Fruit fly (Drosophila melanogaster) whole organism, wandering third instar larva: ENCODE results near the gene SppL.

Experiments
- Abd-B ChIP-seq: fragments of >200 bp; optimal IDR thresholded peaks from 2 replicates; lab custom pipeline; 2017; ENCODE audit warnings: missing biosample characterization, missing genetic modification characterization
- CG9705 ChIP-seq: fragments of 200-800 bp; sonication (Bioruptor generic); optimal IDR thresholded peaks from 2 replicates; lab custom pipeline; 2018; ENCODE audit warnings: missing biosample characterization, mild to moderate bottlenecking, missing genetic modification characterization
- Dfd ChIP-seq: fragments of >200 bp; optimal IDR thresholded peaks from 2 replicates; lab custom pipeline; 2017; ENCODE audit warnings: missing biosample characterization, missing genetic modification characterization
- Dif ChIP-seq: fragments of 200-275, 200-300 bp; sonication (Bioruptor generic); optimal IDR thresholded peaks from 2 replicates; lab custom pipeline; 2018; ENCODE audit warnings: missing biosample characterization, missing genetic modification characterization; ENCODE audit not compliant: partially characterized antibody
- HLH106 ChIP-seq: fragments of 200-800 bp; optimal IDR thresholded peaks from 3 replicates; lab custom pipeline; 2019; ENCODE audit warnings: missing biosample characterization, mild to moderate bottlenecking, missing genetic modification characterization, moderate library complexity
- Hnf4 ChIP-seq: fragments of 200-800 bp; sonication (Bioruptor generic); optimal IDR thresholded peaks from 2 replicates; lab custom pipeline; 2016; ENCODE audit warnings: missing biosample characterization, mild to moderate bottlenecking, missing genetic modification characterization
- Hr78 ChIP-seq: fragments of >200 bp; optimal IDR thresholded peaks from 2 replicates; lab custom pipeline; 2017; ENCODE audit warnings: missing biosample characterization, missing genetic modification characterization
- Hr83 ChIP-seq: fragments of 200-300 bp; sonication (Bioruptor generic); optimal IDR thresholded peaks from 2 replicates; lab custom pipeline; 2016; ENCODE audit warnings: missing biosample characterization, mild to moderate bottlenecking, missing genetic modification characterization, moderate library complexity; ENCODE audit not compliant: poor library complexity, severe bottlenecking
- Mio ChIP-seq: sonication (Bioruptor generic); optimal IDR thresholded peaks from 2 replicates; lab custom pipeline; 2016; ENCODE audit warnings: missing biosample characterization, missing genetic modification characterization
- Myc ChIP-seq: fragments of >200 bp; optimal IDR thresholded peaks from 2 replicates; lab custom pipeline; 2017
- N ChIP-seq: fragments of >200 bp; optimal IDR thresholded peaks from 2 replicates; lab custom pipeline; 2018; ENCODE audit warnings: missing biosample characterization, missing external identifiers, missing genetic modification characterization
- OdsH ChIP-seq: fragments of 200-800 bp; sonication (Bioruptor generic); optimal IDR thresholded peaks from 2 replicates; lab custom pipeline; 2016; ENCODE audit warnings: missing biosample characterization, mild to moderate bottlenecking, missing genetic modification characterization
- Rel ChIP-seq, 2 experiments: fragments of 200-800 bp; sonication (Bioruptor generic) in 1 of 2; optimal IDR thresholded peaks; 2 replicates in 1 of 2; 3 replicates in 1 of 2; lab custom pipeline; 2016 to 2019; ENCODE audit warnings: mild to moderate bottlenecking in 2 of 2, missing biosample characterization in 2 of 2, missing genetic modification characterization in 2 of 2, moderate library complexity in 1 of 2
- Sp1 ChIP-seq: fragments of 200-800 bp; sonication (Bioruptor generic); optimal IDR thresholded peaks from 3 replicates; lab custom pipeline; 2019; ENCODE audit warnings: missing biosample characterization, mild to moderate bottlenecking, missing genetic modification characterization, moderate library complexity
- Vsx2 ChIP-seq: fragments of 200-300, 225-300 bp; sonication (Bioruptor generic); optimal IDR thresholded peaks from 2 replicates; lab custom pipeline; 2018; ENCODE audit warnings: missing biosample characterization, missing genetic modification characterization; ENCODE audit not compliant: partially characterized antibody
- br ChIP-seq: fragments of 200-800 bp; sonication (Bioruptor generic); optimal IDR thresholded peaks from 2 replicates; lab custom pipeline; 2016; ENCODE audit warnings: missing biosample characterization, missing genetic modification characterization
- brk ChIP-seq: fragments of 200-800 bp; sonication (Bioruptor generic); optimal IDR thresholded peaks from 2 replicates; lab custom pipeline; 2016; ENCODE audit warnings: missing biosample characterization, mild to moderate bottlenecking, missing genetic modification characterization
- dl ChIP-seq, 2 experiments: fragments of 175-275, 200-275 bp in 1 of 2; fragments of 200-275 bp in 1 of 2; sonication (Bioruptor generic); optimal IDR thresholded peaks; lab custom pipeline; 2018; ENCODE audit warnings: mild to moderate bottlenecking in 2 of 2, missing biosample characterization in 2 of 2, missing genetic modification characterization in 2 of 2, moderate library complexity in 2 of 2; ENCODE audit not compliant: partially characterized antibody in 2 of 2, insufficient read depth in 1 of 2
- dmrt93B ChIP-seq: fragments of 200-800 bp; sonication (Bioruptor generic); optimal IDR thresholded peaks from 2 replicates; lab custom pipeline; 2018; ENCODE audit warnings: missing biosample characterization, mild to moderate bottlenecking, missing genetic modification characterization
- dsf ChIP-seq: sonication (Bioruptor generic); optimal IDR thresholded peaks from 2 replicates; lab custom pipeline; 2016; ENCODE audit warnings: missing biosample characterization, missing genetic modification characterization, borderline replicate concordance
- ey ChIP-seq: fragments of 200-800 bp; sonication (Bioruptor generic); optimal IDR thresholded peaks from 2 replicates; lab custom pipeline; 2016; ENCODE audit warnings: missing biosample characterization, missing genetic modification characterization
- foxo ChIP-seq, 2 experiments: fragments of 200-800 bp; sonication (Bioruptor generic); optimal IDR thresholded peaks; 2 replicates in 1 of 2; 3 replicates in 1 of 2; lab custom pipeline; 2016 to 2017; ENCODE audit warnings: missing biosample characterization in 2 of 2, missing genetic modification characterization in 2 of 2
- fru ChIP-seq: fragments of 200-800 bp; sonication (Bioruptor generic); optimal IDR thresholded peaks from 3 replicates; lab custom pipeline; 2016; ENCODE audit warnings: missing biosample characterization, mild to moderate bottlenecking, missing genetic modification characterization
- h ChIP-seq: fragments of 200-800 bp; sonication (Bioruptor generic); optimal IDR thresholded peaks from 3 replicates; lab custom pipeline; 2016; ENCODE audit warnings: missing biosample characterization, mild to moderate bottlenecking, missing genetic modification characterization
- jim ChIP-seq: fragments of 175-275, 200-325 bp; sonication (Bioruptor generic); optimal IDR thresholded peaks from 2 replicates; lab custom pipeline; 2016; ENCODE audit warnings: missing biosample characterization, mild to moderate bottlenecking, missing genetic modification characterization
- lola ChIP-seq: fragments of >200 bp; optimal IDR thresholded peaks from 2 replicates; lab custom pipeline; 2017; ENCODE audit warnings: missing biosample characterization, missing genetic modification characterization
- pan ChIP-seq: fragments of >200 bp; optimal IDR thresholded peaks from 2 replicates; lab custom pipeline; 2017
- psq ChIP-seq: fragments of 200-800 bp; sonication (Bioruptor generic); optimal IDR thresholded peaks from 3 replicates; lab custom pipeline; 2017; ENCODE audit warnings: missing biosample characterization, mild to moderate bottlenecking, missing genetic modification characterization, moderate library complexity
- rgr ChIP-seq: fragments of 200-800 bp; sonication (Bioruptor generic); optimal IDR thresholded peaks from 3 replicates; lab custom pipeline; 2016; ENCODE audit warnings: missing biosample characterization, mild to moderate bottlenecking, missing genetic modification characterization
- sv ChIP-seq: fragments of 200-800 bp; sonication (Bioruptor generic); optimal IDR thresholded peaks from 3 replicates; lab custom pipeline; 2016; ENCODE audit warnings: missing biosample characterization, missing genetic modification characterization
- tai ChIP-seq: sonication (Bioruptor generic); optimal IDR thresholded peaks from 2 replicates; lab custom pipeline; 2016; ENCODE audit warnings: missing biosample characterization, missing genetic modification characterization
- woc ChIP-seq: sonication (Bioruptor generic); optimal IDR thresholded peaks from 2 replicates; lab custom pipeline; 2016; ENCODE audit warnings: missing biosample characterization, mild to moderate bottlenecking, missing genetic modification characterization

Gene SppL

DNA sequence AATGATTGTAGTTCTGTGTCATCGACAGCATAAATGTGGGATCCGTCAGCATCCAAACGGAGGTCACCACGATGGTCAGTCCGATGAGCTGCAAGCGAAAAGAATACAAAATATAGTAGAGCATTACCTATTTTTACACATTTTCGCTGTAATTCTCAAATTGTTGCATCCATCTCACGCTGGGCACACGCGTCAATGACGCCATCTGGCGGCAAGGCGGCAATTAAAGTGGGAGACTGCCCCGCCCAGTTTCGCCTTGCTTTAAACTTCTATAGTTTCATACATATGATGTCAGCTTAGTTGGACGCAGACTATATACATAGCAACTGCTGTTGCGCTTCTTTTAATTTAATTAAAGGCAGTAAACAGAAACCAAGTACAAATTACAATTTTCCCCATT is 5.1 kb upstream of the SppL start:
- TF ChIP-seq ey (GFP tag; lab: Kevin White, UChicago) (no peak), lola (no peak), dsf (GFP tag; lab: Kevin White, UChicago) (no peak), woc (GFP tag; lab: Kevin White, UChicago) (no peak), sv (GFP tag; lab: Kevin White, UChicago) (no peak), dmrt93B (GFP tag; lab: Kevin White, UChicago) (no peak), Rel (GFP tag; optimal IDR thresholded peaks at IDR 0.05; lab: Kevin White, UChicago) (no peak), Rel (tag; optimal IDR thresholded peaks at IDR 0.05; lab: Kevin White, UChicago) (no peak), brk (GFP tag; lab: Kevin White, UChicago) (no peak), jim (GFP tag; lab: Kevin White, UChicago) (no peak), Abd-B (no peak), Hr78 (GFP tag; lab: Kevin White, UChicago) (no peak), HLH106 (tag; lab: Kevin White, UChicago) (no peak), pan (no peak), h (GFP tag; lab: Kevin White, UChicago) (no peak), tai (GFP tag; lab: Kevin White, UChicago) (no peak), Vsx2 (GFP tag; lab: Kevin White, UChicago) (no peak), Mio (no peak), fru (GFP tag; lab: Kevin White, UChicago) (no peak)

DNA sequence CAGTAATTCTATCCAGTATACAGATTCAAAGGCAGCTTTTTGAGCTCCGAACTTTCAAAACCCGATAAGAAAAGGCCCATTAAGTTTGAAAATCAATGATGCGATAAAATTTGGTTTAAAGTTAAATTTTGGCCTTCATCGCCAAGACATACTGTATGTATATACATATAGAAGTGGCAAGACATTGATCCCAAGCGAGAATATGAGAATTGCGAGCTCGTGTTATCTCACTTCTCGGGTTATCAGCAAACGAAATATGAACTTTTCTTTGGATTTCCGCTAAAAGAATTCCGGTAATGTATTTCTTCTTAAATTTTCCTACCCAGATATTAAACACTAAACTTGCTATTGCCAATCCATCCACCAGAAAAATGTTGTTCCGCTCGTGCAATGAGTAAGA is 4.7 kb upstream of the SppL start:
- no peak for TF ChIP-seq CG9705
- TF ChIP-seq tai (GFP tag; lab: Kevin White, UChicago), result no peak
- no peak for TF ChIP-seq fru (GFP tag; lab: Kevin White, UChicago)
- TF ChIP-seq HLH106 (tag; lab: Kevin White, UChicago), result no peak
- TF ChIP-seq N (GFP tag; lab: Kevin White, UChicago), result no peak
- no peak for TF ChIP-seq Vsx2 (GFP tag; lab: Kevin White, UChicago)

dm6 chr3R:25879324-25879766 is 2.4 kb upstream of the SppL start:
- TF ChIP-seq ey (GFP tag; lab: Kevin White, UChicago) (peak; percentile 19), h (GFP tag; lab: Kevin White, UChicago) (peak; percentile 2), Hnf4 (GFP tag; lab: Kevin White, UChicago) (no peak), sv (GFP tag; lab: Kevin White, UChicago) (peak; percentile 57), rgr (GFP tag; lab: Kevin White, UChicago) (peak; percentile 17), Rel (GFP tag; optimal IDR thresholded peaks at IDR 0.05; lab: Kevin White, UChicago) (no peak), Rel (tag; optimal IDR thresholded peaks at IDR 0.05; lab: Kevin White, UChicago) (no peak)

DNA sequence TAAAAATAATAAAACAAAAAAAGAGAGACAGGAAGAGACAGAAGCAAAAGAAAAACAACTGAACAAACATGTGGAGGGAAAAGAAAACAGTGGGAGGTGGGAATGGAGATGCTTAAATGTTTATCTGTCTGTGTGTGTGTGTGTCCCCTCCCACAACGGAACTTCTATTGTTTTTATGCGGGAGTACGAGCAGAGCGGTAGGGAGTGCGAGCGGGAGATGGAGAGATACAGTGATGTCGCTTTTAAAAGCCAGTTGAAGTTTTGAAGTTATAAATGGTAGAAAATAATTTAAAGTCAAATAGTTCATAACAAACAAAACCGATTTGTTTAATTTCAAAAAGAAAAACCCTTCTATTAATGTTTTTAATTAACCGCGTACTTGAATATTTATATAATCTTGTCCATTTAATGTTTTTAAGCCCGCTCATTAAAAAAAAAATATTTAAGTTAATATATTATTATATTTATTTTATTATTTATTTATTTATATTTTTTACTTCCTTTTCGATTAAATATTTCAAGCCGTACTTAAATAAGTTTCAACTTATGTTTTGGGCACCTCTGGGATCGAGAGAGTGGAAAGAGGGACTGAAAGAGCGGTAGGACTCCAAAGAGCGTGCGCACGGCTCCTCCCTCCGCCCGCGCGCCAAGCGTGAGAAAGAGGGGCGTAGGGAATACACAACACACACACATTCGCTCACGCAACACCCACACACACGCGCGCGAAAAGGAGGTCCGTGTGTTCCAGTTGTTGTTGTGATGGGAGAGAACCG is 1.4 kb upstream of the SppL start:
- peak; percentile 13 for TF ChIP-seq Myc (lab: Kevin White, UChicago)
- TF ChIP-seq psq, result peak; percentile 60
- TF ChIP-seq HLH106 (tag; lab: Kevin White, UChicago), result peak; percentile 59
- peak; percentile 33 for TF ChIP-seq OdsH (GFP tag; lab: Kevin White, UChicago)
- TF ChIP-seq br (GFP tag; lab: Kevin White, UChicago), result no peak
- TF ChIP-seq jim (GFP tag; lab: Kevin White, UChicago), result peak; percentile 23
- TF ChIP-seq Dif (GFP tag; lab: Kevin White, UChicago), result peak; percentile 74
- TF ChIP-seq Vsx2 (GFP tag; lab: Kevin White, UChicago), result no peak
- peak in 1 of 2 experiments; percentile 49 for TF ChIP-seq foxo (GFP tag; optimal IDR thresholded peaks at IDR 0.05; lab: Kevin White, UChicago)
- TF ChIP-seq Sp1 (GFP tag; lab: Kevin White, UChicago), result peak; percentile 58
- no peak for TF ChIP-seq Hr78 (GFP tag; lab: Kevin White, UChicago)
- peak; percentile 29 for TF ChIP-seq rgr (GFP tag; lab: Kevin White, UChicago)
- TF ChIP-seq N (GFP tag; lab: Kevin White, UChicago), result no peak
- peak; percentile 3 for TF ChIP-seq Dfd
- no peak for TF ChIP-seq Abd-B
- peak; percentile 28 for TF ChIP-seq woc (GFP tag; lab: Kevin White, UChicago)
- no peak for TF ChIP-seq ey (GFP tag; lab: Kevin White, UChicago)
- TF ChIP-seq dl (GFP tag; optimal IDR thresholded peaks at IDR 0.05; lab: Kevin White, UChicago; ENCODE audit: insufficient read depth in 1 of 2, partially characterized antibody in 2 of 2), result peak in 1 of 2 experiments; percentile 74
- peak; percentile 76 for TF ChIP-seq Hr83
- peak; percentile 14 for TF ChIP-seq h (GFP tag; lab: Kevin White, UChicago)
- peak; percentile 22 for TF ChIP-seq dmrt93B (GFP tag; lab: Kevin White, UChicago)
- no peak for TF ChIP-seq fru (GFP tag; lab: Kevin White, UChicago)
